Fruit fly (Drosophila melanogaster) whole organism, wandering third instar larva: Measurements from ENCODE around the gene CG42450.

Source experiments
- Abd-B ChIP-seq: fragments of >200 bp; optimal IDR thresholded peaks from 2 replicates; lab custom pipeline; 2017; ENCODE audit warnings: missing biosample characterization, missing genetic modification characterization
- Hr78 ChIP-seq: fragments of >200 bp; optimal IDR thresholded peaks from 2 replicates; lab custom pipeline; 2017; ENCODE audit warnings: missing biosample characterization, missing genetic modification characterization
- Rel ChIP-seq, 2 experiments: fragments of 200-800 bp; sonication (Bioruptor generic) in 1 of 2; optimal IDR thresholded peaks; 2 replicates in 1 of 2; 3 replicates in 1 of 2; lab custom pipeline; 2016 to 2019; ENCODE audit warnings: mild to moderate bottlenecking in 2 of 2, missing biosample characterization in 2 of 2, missing genetic modification characterization in 2 of 2, moderate library complexity in 1 of 2
- brk ChIP-seq: fragments of 200-800 bp; sonication (Bioruptor generic); optimal IDR thresholded peaks from 2 replicates; lab custom pipeline; 2016; ENCODE audit warnings: missing biosample characterization, mild to moderate bottlenecking, missing genetic modification characterization
- dsf ChIP-seq: sonication (Bioruptor generic); optimal IDR thresholded peaks from 2 replicates; lab custom pipeline; 2016; ENCODE audit warnings: missing biosample characterization, missing genetic modification characterization, borderline replicate concordance
- h ChIP-seq: fragments of 200-800 bp; sonication (Bioruptor generic); optimal IDR thresholded peaks from 3 replicates; lab custom pipeline; 2016; ENCODE audit warnings: missing biosample characterization, mild to moderate bottlenecking, missing genetic modification characterization
- pan ChIP-seq: fragments of >200 bp; optimal IDR thresholded peaks from 2 replicates; lab custom pipeline; 2017
- rgr ChIP-seq: fragments of 200-800 bp; sonication (Bioruptor generic); optimal IDR thresholded peaks from 3 replicates; lab custom pipeline; 2016; ENCODE audit warnings: missing biosample characterization, mild to moderate bottlenecking, missing genetic modification characterization
- woc ChIP-seq: sonication (Bioruptor generic); optimal IDR thresholded peaks from 2 replicates; lab custom pipeline; 2016; ENCODE audit warnings: missing biosample characterization, mild to moderate bottlenecking, missing genetic modification characterization

- no peak for TF ChIP-seq dsf (GFP tag; lab: Kevin White, UChicago)
- no peak for TF ChIP-seq woc (GFP tag; lab: Kevin White, UChicago)
- TF ChIP-seq brk (GFP tag; lab: Kevin White, UChicago) = no peak
- no peak for TF ChIP-seq Rel (GFP tag; optimal IDR thresholded peaks at IDR 0.05; lab: Kevin White, UChicago)
- no peak for TF ChIP-seq Rel (tag; optimal IDR thresholded peaks at IDR 0.05; lab: Kevin White, UChicago)
- TF ChIP-seq pan (lab: Kevin White, UChicago) = no peak
- TF ChIP-seq h = no peak
- TF ChIP-seq Abd-B (GFP tag; lab: Kevin White, UChicago) = no peak
- no peak for TF ChIP-seq Hr78 (GFP tag; lab: Kevin White, UChicago)
- TF ChIP-seq rgr (GFP tag; lab: Kevin White, UChicago) = no peak
These were observed 1.3 kb downstream of the CG42450 start for dm6 chrX:18814373-18814772.
